Worm (Caenorhabditis elegans): Measurements from ENCODE around the gene col-140.

- TF ChIP-seq nhr-237 (tag; optimal IDR thresholded peaks at IDR 0.05) (no peak), R02D3.7 (tag; optimal IDR thresholded peaks at IDR 0.05) (no peak), nhr-23 (tag; optimal IDR thresholded peaks at IDR 0.05) (no peak), nhr-43 (tag; optimal IDR thresholded peaks at IDR 0.05; ENCODE audit: poor library complexity, severe bottlenecking) (no peak), nhr-28 (tag; optimal IDR thresholded peaks at IDR 0.05) (no peak), ztf-4 (tag; optimal IDR thresholded peaks at IDR 0.05) (no peak), lin-39 (tag; optimal IDR thresholded peaks at IDR 0.05) (no peak), unc-39 (tag; optimal IDR thresholded peaks at IDR 0.05) (no peak), egl-27 (tag; optimal IDR thresholded peaks at IDR 0.05) (no peak), ceh-82 (tag; optimal IDR thresholded peaks at IDR 0.05) (no peak)
Measured at ce11 chrV:5798132-5798531, 38.5 kb downstream of the col-140 start, which contains the start of gene nstp-3.

Data from whole organism, L3 larva.